Worm (Caenorhabditis elegans) whole organism, L4/young adult: ENCODE results near the gene klp-7.

Experiments used
- dao-5 ChIP-seq: sonication (generic microtip); optimal IDR thresholded peaks from 2 replicates; lab custom pipeline; 2016; ENCODE audit warnings: missing genotype, missing genetic modification characterization, moderate library complexity, missing compliant biosample characterization
- him-1 ChIP-seq: sonication (generic microtip); optimal IDR thresholded peaks from 2 replicates; lab custom pipeline; 2016; ENCODE audit warnings: missing genotype, missing genetic modification reagents, missing genetic modification characterization, missing compliant biosample characterization

DNA sequence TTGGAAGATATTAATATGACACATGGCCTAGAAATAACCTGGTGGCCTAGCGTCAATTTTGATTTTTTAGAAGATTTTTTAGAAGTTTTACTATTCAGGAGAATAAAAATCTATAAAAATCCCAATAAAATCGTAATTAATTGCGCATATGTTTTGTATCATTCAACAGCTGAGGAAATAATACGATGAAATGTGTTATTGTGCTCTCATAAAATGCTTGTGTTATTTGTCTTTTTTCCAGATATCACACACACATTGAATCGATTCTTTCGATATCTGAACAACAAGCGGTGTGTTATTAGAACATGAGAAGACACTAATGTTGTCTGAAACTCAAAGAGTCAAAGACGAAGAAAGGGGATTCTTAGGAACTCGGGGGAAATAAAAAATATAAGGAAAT lies 19.4 kb downstream of the klp-7 start:
- no peak for TF ChIP-seq dao-5 (tag; lab: Kevin White, UChicago)
- no peak for TF ChIP-seq him-1 (tag; lab: Kevin White, UChicago)
